Fruit fly (Drosophila melanogaster) whole organism, pupa: Measurements from ENCODE around the gene CG7884.

Experiments
- CG14655 ChIP-seq: fragments of 200-800 bp; sonication (Bioruptor generic); optimal IDR thresholded peaks from 3 replicates; lab custom pipeline; 2017; ENCODE audit warnings: mild to moderate bottlenecking, missing biosample characterization, missing genetic modification reagents, missing genetic modification characterization
- CG15710 ChIP-seq: fragments of 200-800 bp; sonication (Bioruptor generic); optimal IDR thresholded peaks from 2 replicates; lab custom pipeline; 2018; ENCODE audit warnings: missing biosample characterization, mild to moderate bottlenecking, missing genetic modification characterization, moderate library complexity
- CG17806 ChIP-seq: fragments of 200-800 bp; sonication (Bioruptor generic); optimal IDR thresholded peaks from 2 replicates; lab custom pipeline; 2018; ENCODE audit warnings: missing biosample characterization, mild to moderate bottlenecking, missing genetic modification characterization, moderate library complexity
- CG32121 ChIP-seq: fragments of 200-800 bp; sonication (Bioruptor generic); IDR thresholded peaks from 2 replicates; pipeline ENCODE4 v1.3.6; 2022; ENCODE audit warnings: missing biosample characterization, missing genetic modification characterization
- CG8159 ChIP-seq: fragments of 200-800 bp; sonication (Bioruptor generic); optimal IDR thresholded peaks from 3 replicates; lab custom pipeline; 2018; ENCODE audit warnings: missing biosample characterization, mild to moderate bottlenecking, missing genetic modification characterization, moderate library complexity
- EcR ChIP-seq: fragments of 200-800 bp; sonication (Bioruptor generic); optimal IDR thresholded peaks from 3 replicates; lab custom pipeline; 2019; ENCODE audit warnings: missing biosample characterization, missing genetic modification characterization, mild to moderate bottlenecking, moderate library complexity, missing genetic modification reagents
- Pif1A ChIP-seq: fragments of 200-800 bp; sonication (Bioruptor generic); optimal IDR thresholded peaks from 3 replicates; lab custom pipeline; 2016; ENCODE audit warnings: missing biosample characterization, missing genetic modification characterization
- fd96Ca ChIP-seq: fragments of 200-800 bp; sonication (Bioruptor generic); IDR thresholded peaks from 3 replicates; pipeline ENCODE4 v1.3.6; 2022; ENCODE audit warnings: missing biosample characterization, missing genetic modification characterization

Gene CG7884

dm6 chrX:19285441-19285840 is 65.0 kb downstream of the CG7884 start:
- TF ChIP-seq Pif1A (no peak), CG17806 (tag; lab: Kevin White, UChicago) (no peak), fd96Ca (no peak), CG8159 (no peak), CG15710 (no peak), CG32121 (GFP tag; lab: Robert Waterston, UW) (no peak), EcR (GFP tag; lab: Kevin White, UChicago) (peak; percentile 35), CG14655 (GFP tag; lab: Kevin White, UChicago) (no peak)
